Fruit fly (Drosophila melanogaster) whole organism, embryonic: ENCODE results near the gene RunxB.

ENCODE experiments used
- CG10366 ChIP-seq: fragments of 200-800 bp; sonication (Bioruptor generic); IDR thresholded peaks from 2 replicates; pipeline ENCODE4 v1.3.6; 2022; ENCODE audit warnings: missing biosample characterization, missing genetic modification characterization
- CG11696 ChIP-seq: fragments of 200-800 bp; sonication (Bioruptor generic); IDR thresholded peaks from 2 replicates; pipeline ENCODE4 v1.3.6; 2022; ENCODE audit warnings: missing biosample characterization, missing genetic modification characterization
- CG12299 ChIP-seq: fragments of 200-800 bp; sonication (Bioruptor generic); optimal IDR thresholded peaks from 2 replicates; lab custom pipeline; 2018; ENCODE audit warnings: missing biosample characterization, mild to moderate bottlenecking, missing genetic modification characterization
- CG14050 ChIP-seq: fragments of 200-800 bp; sonication (Bioruptor generic); IDR thresholded peaks from 3 replicates; pipeline ENCODE4 v1.3.6; 2022; ENCODE audit warnings: missing biosample characterization, missing genetic modification characterization
- CG1603 ChIP-seq: fragments of 200-800 bp; sonication (Bioruptor generic); optimal IDR thresholded peaks from 2 replicates; lab custom pipeline; 2019; ENCODE audit warnings: missing biosample characterization, mild to moderate bottlenecking, missing genetic modification characterization, moderate library complexity
- CG17912 ChIP-seq: fragments of 200-800 bp; sonication (Bioruptor generic); optimal IDR thresholded peaks from 2 replicates; lab custom pipeline; 2018; ENCODE audit warnings: missing biosample characterization, mild to moderate bottlenecking, missing genetic modification characterization
- CG18011 ChIP-seq: fragments of 200-800 bp; sonication (Bioruptor generic); optimal IDR thresholded peaks from 2 replicates; lab custom pipeline; 2017; ENCODE audit warnings: missing biosample characterization, missing genetic modification characterization, mild to moderate bottlenecking, moderate library complexity, missing genotype
- CG1832 ChIP-seq: fragments of 200-800 bp; sonication (Bioruptor generic); optimal IDR thresholded peaks from 2 replicates; lab custom pipeline; 2017; ENCODE audit warnings: missing biosample characterization, mild to moderate bottlenecking, missing genetic modification characterization, inconsistent platforms
- CG18764 ChIP-seq: fragments of 200-800 bp; sonication (Bioruptor generic); optimal IDR thresholded peaks from 3 replicates; lab custom pipeline; 2016; ENCODE audit warnings: missing biosample characterization, missing genetic modification characterization
- CG2199 ChIP-seq: fragments of 200-800 bp; sonication (Bioruptor generic); IDR thresholded peaks from 3 replicates; pipeline ENCODE4 v1.3.6; 2022; ENCODE audit warnings: missing biosample characterization, missing genetic modification characterization
- CG31388 ChIP-seq: fragments of 200-800 bp; sonication (Bioruptor generic); optimal IDR thresholded peaks from 2 replicates; lab custom pipeline; 2016; ENCODE audit warnings: missing biosample characterization, missing genetic modification characterization
- CG32532 ChIP-seq: fragments of 200-800 bp; sonication (Bioruptor generic); IDR thresholded peaks from 2 replicates; pipeline ENCODE4 v1.3.6; 2022; ENCODE audit warnings: missing biosample characterization, missing genetic modification characterization
- CG32772 ChIP-seq: fragments of 200-800 bp; sonication (Bioruptor generic); IDR thresholded peaks from 2 replicates; pipeline ENCODE4 v1.3.6; 2022; ENCODE audit warnings: missing biosample characterization, missing genetic modification characterization
- CG3407 ChIP-seq: fragments of 200-800 bp; sonication (Bioruptor generic); optimal IDR thresholded peaks from 2 replicates; lab custom pipeline; 2018; ENCODE audit warnings: missing biosample characterization, mild to moderate bottlenecking, missing genetic modification characterization
- CG34376 ChIP-seq: fragments of 200-800 bp; sonication (Bioruptor generic); optimal IDR thresholded peaks from 2 replicates; lab custom pipeline; 2018; ENCODE audit warnings: missing biosample characterization, mild to moderate bottlenecking, missing genetic modification characterization
- CG3847 ChIP-seq: fragments of 200-800 bp; sonication (Bioruptor generic); IDR thresholded peaks from 2 replicates; pipeline ENCODE4 v1.3.6; 2022; ENCODE audit warnings: missing biosample characterization, missing genetic modification characterization
- CG3995 ChIP-seq: fragments of 200-800 bp; sonication (Bioruptor generic); optimal IDR thresholded peaks from 3 replicates; lab custom pipeline; 2016; ENCODE audit warnings: missing biosample characterization, missing genetic modification characterization
- CG4424 ChIP-seq: fragments of 200-800 bp; sonication (Bioruptor generic); optimal IDR thresholded peaks from 3 replicates; lab custom pipeline; 2016; ENCODE audit warnings: missing biosample characterization, missing genetic modification characterization
- CG4820 ChIP-seq: fragments of 200-800 bp; sonication (Bioruptor generic); optimal IDR thresholded peaks from 3 replicates; lab custom pipeline; 2016; ENCODE audit warnings: missing biosample characterization, missing genetic modification characterization
- CG6683 ChIP-seq: fragments of 200-800 bp; sonication (Bioruptor generic); optimal IDR thresholded peaks from 2 replicates; lab custom pipeline; 2017; ENCODE audit warnings: missing biosample characterization, mild to moderate bottlenecking, missing genetic modification characterization, missing genetic modification reagents
- CG7928 ChIP-seq: fragments of 200-800 bp; sonication (Bioruptor generic); optimal IDR thresholded peaks from 2 replicates; lab custom pipeline; 2017; ENCODE audit warnings: missing biosample characterization, mild to moderate bottlenecking, missing genetic modification characterization
- CG8765 ChIP-seq: fragments of 200-800 bp; sonication (Bioruptor generic); IDR thresholded peaks from 2 replicates; pipeline ENCODE4 v1.3.6; 2022; ENCODE audit warnings: missing biosample characterization, missing genetic modification characterization
- CTCF ChIP-seq: fragments of 200-800 bp; sonication (Bioruptor generic); optimal IDR thresholded peaks from 2 replicates; lab custom pipeline; 2017; ENCODE audit warnings: missing biosample characterization, mild to moderate bottlenecking, missing genetic modification characterization, moderate library complexity
- CkIIα-i1 ChIP-seq: fragments of 200-800 bp; sonication (Bioruptor generic); IDR thresholded peaks from 2 replicates; pipeline ENCODE4 v1.3.6; 2022; ENCODE audit warnings: missing biosample characterization, missing genetic modification characterization
- D ChIP-seq, 2 experiments: fragments of 200-800 bp in 1 of 2; fragments of >200 bp in 1 of 2; sonication (Bioruptor generic) in 1 of 2; optimal IDR thresholded peaks; 2 replicates in 1 of 2; 3 replicates in 1 of 2; lab custom pipeline; 2017; ENCODE audit warnings: mild to moderate bottlenecking in 1 of 2, missing biosample characterization in 1 of 2, missing genetic modification characterization in 1 of 2, missing genetic modification reagents in 1 of 2
- Dfd ChIP-seq, 2 experiments: fragments of >200 bp; optimal IDR thresholded peaks; 2 replicates each; lab custom pipeline; 2017; ENCODE audit warnings: missing biosample characterization in 2 of 2, missing genetic modification characterization in 2 of 2
- Dref ChIP-seq: fragments of 200-800 bp; sonication (Bioruptor generic); IDR thresholded peaks from 2 replicates; pipeline ENCODE4 v1.3.6; 2022; ENCODE audit warnings: missing biosample characterization, missing genetic modification characterization
- Fer3 ChIP-seq: fragments of 200-800 bp; sonication (Bioruptor generic); optimal IDR thresholded peaks from 2 replicates; lab custom pipeline; 2018; ENCODE audit warnings: missing biosample characterization, mild to moderate bottlenecking, missing genetic modification characterization, moderate library complexity
- MBD-R2 ChIP-seq: fragments of 200-800 bp; sonication (Bioruptor generic); IDR thresholded peaks from 2 replicates; pipeline ENCODE4 v1.3.6; 2022; ENCODE audit warnings: missing biosample characterization, missing genetic modification characterization
- NC2β ChIP-seq: fragments of 200-800 bp; sonication (Bioruptor generic); optimal IDR thresholded peaks from 2 replicates; lab custom pipeline; 2016; ENCODE audit warnings: missing biosample characterization, missing genetic modification characterization
- NK7.1 ChIP-seq: fragments of 200-800 bp; sonication (Bioruptor generic); optimal IDR thresholded peaks from 3 replicates; lab custom pipeline; 2016; ENCODE audit warnings: missing biosample characterization, missing genetic modification characterization
- Nf-YC ChIP-seq: fragments of 200-800 bp; optimal IDR thresholded peaks from 3 replicates; lab custom pipeline; 2019; ENCODE audit warnings: missing biosample characterization, mild to moderate bottlenecking, missing genetic modification characterization, moderate library complexity
- Spps ChIP-seq: fragments of 200-800 bp; sonication (Bioruptor generic); optimal IDR thresholded peaks from 2 replicates; lab custom pipeline; 2018; ENCODE audit warnings: missing biosample characterization, mild to moderate bottlenecking, missing genetic modification characterization
- al ChIP-seq: fragments of 200-800 bp; sonication (Bioruptor generic); IDR thresholded peaks from 2 replicates; pipeline ENCODE4 v1.3.6; 2022; ENCODE audit warnings: missing biosample characterization, missing genetic modification characterization
- bowl ChIP-seq: fragments of 200-800 bp; sonication (Bioruptor generic); IDR thresholded peaks from 2 replicates; pipeline ENCODE4 v1.3.6; 2022; ENCODE audit warnings: missing biosample characterization, missing genetic modification characterization
- cas ChIP-seq: fragments of 200-800 bp; sonication (Bioruptor generic); IDR thresholded peaks from 2 replicates; pipeline ENCODE4 v1.3.6; 2022; ENCODE audit warnings: missing biosample characterization, missing genetic modification characterization
- dmrt99B ChIP-seq: fragments of 200-800 bp; sonication (Bioruptor generic); optimal IDR thresholded peaks from 2 replicates; lab custom pipeline; 2018; ENCODE audit warnings: missing biosample characterization, mild to moderate bottlenecking, missing genetic modification characterization, moderate library complexity
- eve ChIP-seq, 2 experiments: fragments of >200 bp; optimal IDR thresholded peaks; 2 replicates each; lab custom pipeline; 2017; ENCODE audit warnings: missing biosample characterization in 2 of 2, missing genetic modification characterization in 2 of 2
- fd96Cb ChIP-seq: fragments of 200-800 bp; sonication (Bioruptor generic); optimal IDR thresholded peaks from 2 replicates; lab custom pipeline; 2018; ENCODE audit warnings: missing biosample characterization, mild to moderate bottlenecking, missing genetic modification characterization, moderate library complexity
- gsb-n ChIP-seq: fragments of 200-800 bp; sonication (Bioruptor generic); optimal IDR thresholded peaks from 3 replicates; lab custom pipeline; 2018; ENCODE audit warnings: missing biosample characterization, mild to moderate bottlenecking, missing genetic modification characterization
- ham ChIP-seq: fragments of 200-800 bp; sonication (Bioruptor generic); IDR thresholded peaks from 2 replicates; pipeline ENCODE4 v1.3.6; 2022; ENCODE audit warnings: missing biosample characterization, missing genetic modification characterization
- ind ChIP-seq: fragments of 200-800 bp; sonication (Bioruptor generic); optimal IDR thresholded peaks from 3 replicates; lab custom pipeline; 2016; ENCODE audit warnings: missing biosample characterization, missing genetic modification characterization
- kah ChIP-seq: fragments of 200-800 bp; sonication (Bioruptor generic); optimal IDR thresholded peaks from 2 replicates; lab custom pipeline; 2018; ENCODE audit warnings: missing biosample characterization, mild to moderate bottlenecking, missing genetic modification characterization
- ken ChIP-seq: fragments of 200-800 bp; sonication (Bioruptor generic); IDR thresholded peaks from 3 replicates; pipeline ENCODE4 v1.3.6; 2022; ENCODE audit warnings: missing biosample characterization, missing genetic modification characterization
- mam ChIP-seq: fragments of 200-800 bp; sonication (Bioruptor generic); optimal IDR thresholded peaks from 3 replicates; lab custom pipeline; 2016; ENCODE audit warnings: missing biosample characterization, missing genetic modification characterization
- odd ChIP-seq: fragments of 200-800 bp; sonication (Bioruptor generic); optimal IDR thresholded peaks from 2 replicates; lab custom pipeline; 2017; ENCODE audit warnings: missing biosample characterization, mild to moderate bottlenecking, missing genetic modification characterization
- otp ChIP-seq: fragments of 200-800 bp; sonication (Bioruptor generic); IDR thresholded peaks from 3 replicates; pipeline ENCODE4, ENCODE4 v1.3.6; 2022; ENCODE audit warnings: missing biosample characterization, missing genetic modification characterization
- pho ChIP-seq: fragments of 200-800 bp; sonication (Bioruptor generic); optimal IDR thresholded peaks from 2 replicates; lab custom pipeline; 2016; ENCODE audit warnings: missing biosample characterization, missing genetic modification characterization
- pum ChIP-seq: fragments of 200-800 bp; sonication (Bioruptor generic); optimal IDR thresholded peaks from 2 replicates; lab custom pipeline; 2016; ENCODE audit warnings: missing biosample characterization, missing genetic modification characterization
- sug ChIP-seq: fragments of 200-800 bp; optimal IDR thresholded peaks from 2 replicates; lab custom pipeline; 2019; ENCODE audit warnings: missing biosample characterization, mild to moderate bottlenecking, missing genetic modification characterization, moderate library complexity
- tap ChIP-seq: fragments of 200-800 bp; optimal IDR thresholded peaks from 3 replicates; lab custom pipeline; 2019; ENCODE audit warnings: missing biosample characterization, mild to moderate bottlenecking, missing genetic modification characterization, moderate library complexity
- tx ChIP-seq: fragments of 200-800 bp; sonication (Bioruptor generic); optimal IDR thresholded peaks from 2 replicates; lab custom pipeline; 2016; ENCODE audit warnings: missing biosample characterization, missing genetic modification characterization

Gene RunxB

dm6 chrX:20511382-20511853 lies 26.9 kb upstream of the RunxB start, which contains the start of gene CG1812 (continued):
- TF ChIP-seq pum (GFP tag; lab: Kevin White, UChicago): no peak
- TF ChIP-seq CG1603 (tag; lab: Kevin White, UChicago): peak; percentile 56
- no peak for TF ChIP-seq CG8765 (GFP tag; lab: Robert Waterston, UW)
- no peak for TF ChIP-seq NK7.1 (GFP tag; lab: Kevin White, UChicago)
- TF ChIP-seq CkIIα-i1 (GFP tag; lab: Robert Waterston, UW): no peak
- peak; percentile 42 for TF ChIP-seq CG3847 (GFP tag; lab: Robert Waterston, UW)
- TF ChIP-seq kah (GFP tag; lab: Kevin White, UChicago): no peak
- TF ChIP-seq CG7928 (GFP tag; lab: Kevin White, UChicago): no peak
- TF ChIP-seq Nf-YC (tag; lab: Kevin White, UChicago): peak; percentile 18
- peak; percentile 68 for TF ChIP-seq CG1832 (GFP tag; lab: Kevin White, UChicago)
- no peak for TF ChIP-seq CG3995 (GFP tag; lab: Kevin White, UChicago)
- TF ChIP-seq CG18011: peak; percentile 22
- peak; percentile 27 for TF ChIP-seq ind (GFP tag; lab: Kevin White, UChicago)
- TF ChIP-seq Fer3 (tag; lab: Kevin White, UChicago): peak; percentile 42
- peak; percentile 65 for TF ChIP-seq CG32532
- no peak for TF ChIP-seq CG3407 (GFP tag; lab: Kevin White, UChicago)
- no peak for TF ChIP-seq CG4820 (GFP tag; lab: Kevin White, UChicago)
- no peak for TF ChIP-seq bowl
- peak; percentile 39; the same call in 1 of the 3 replicates for TF ChIP-seq otp (GFP tag; lab: Robert Waterston, UW)
- TF ChIP-seq mam (GFP tag; lab: Kevin White, UChicago): peak; percentile 46
- TF ChIP-seq CG10366 (GFP tag; lab: Robert Waterston, UW): peak; percentile 47
- TF ChIP-seq MBD-R2 (GFP tag; lab: Robert Waterston, UW): peak; percentile 70
- TF ChIP-seq Dfd (GFP tag; optimal IDR thresholded peaks at IDR 0.05; lab: Kevin White, UChicago): no peak
- no peak for TF ChIP-seq NC2β (GFP tag; lab: Kevin White, UChicago)
- no peak for TF ChIP-seq CG2199 (GFP tag; lab: Robert Waterston, UW)
- TF ChIP-seq CG11696 (GFP tag; lab: Robert Waterston, UW): peak; percentile 98
- no peak for TF ChIP-seq tap (tag; lab: Kevin White, UChicago)
- TF ChIP-seq eve (GFP tag; optimal IDR thresholded peaks at IDR 0.05; lab: Kevin White, UChicago): no peak
- no peak for TF ChIP-seq pho
- no peak for TF ChIP-seq CG18764 (GFP tag; lab: Kevin White, UChicago)
- TF ChIP-seq CG4424 (GFP tag; lab: Kevin White, UChicago): no peak
- TF ChIP-seq tx (GFP tag; lab: Kevin White, UChicago): no peak
- TF ChIP-seq al (GFP tag; lab: Robert Waterston, UW): 0 out of 2 replicates have a peak, but pooled peaks have one; percentile 20
- no peak for TF ChIP-seq CG31388 (GFP tag; lab: Kevin White, UChicago)
- TF ChIP-seq cas (GFP tag; lab: Robert Waterston, UW): no peak
- TF ChIP-seq odd (GFP tag; lab: Kevin White, UChicago): no peak
- no peak for TF ChIP-seq ham (GFP tag; lab: Robert Waterston, UW)
- no peak for TF ChIP-seq CG17912
- TF ChIP-seq CG32772 (GFP tag; lab: Robert Waterston, UW): 0 out of 2 replicates have a peak, but pooled peaks have one; percentile 36
- no peak for TF ChIP-seq CG12299 (tag; lab: Kevin White, UChicago)
- TF ChIP-seq ken (GFP tag; lab: Robert Waterston, UW): peak; percentile 55; the same call in 1 of the 3 replicates
- TF ChIP-seq CTCF: no peak
- TF ChIP-seq Spps (tag; lab: Kevin White, UChicago): no peak
- no peak; the same call in 2 of the 3 replicates for TF ChIP-seq CG14050 (GFP tag; lab: Robert Waterston, UW)
- TF ChIP-seq Dref: peak; percentile 40
- peak; percentile 17 for TF ChIP-seq fd96Cb (tag; lab: Kevin White, UChicago)
- TF ChIP-seq D (optimal IDR thresholded peaks at IDR 0.05; lab: Kevin White, UChicago): no peak
- TF ChIP-seq D (GFP tag; optimal IDR thresholded peaks at IDR 0.05; lab: Kevin White, UChicago): no peak
- TF ChIP-seq CG6683 (GFP tag; lab: Kevin White, UChicago): no peak
- TF ChIP-seq gsb-n (tag; lab: Kevin White, UChicago): no peak
- peak; percentile 56 for TF ChIP-seq sug (tag; lab: Kevin White, UChicago)
- TF ChIP-seq dmrt99B (tag; lab: Kevin White, UChicago): peak; percentile 32
- TF ChIP-seq CG34376: peak; percentile 36
